Fruit fly (Drosophila melanogaster) whole organism, larva: ENCODE results near the gene Rad1.

Experiments
- noc ChIP-seq: fragments of 200-800 bp; sonication (Bioruptor generic); optimal IDR thresholded peaks from 3 replicates; lab custom pipeline; 2019; ENCODE audit warnings: missing biosample characterization, mild to moderate bottlenecking, missing genetic modification characterization, moderate library complexity

Rad1 gene

DNA sequence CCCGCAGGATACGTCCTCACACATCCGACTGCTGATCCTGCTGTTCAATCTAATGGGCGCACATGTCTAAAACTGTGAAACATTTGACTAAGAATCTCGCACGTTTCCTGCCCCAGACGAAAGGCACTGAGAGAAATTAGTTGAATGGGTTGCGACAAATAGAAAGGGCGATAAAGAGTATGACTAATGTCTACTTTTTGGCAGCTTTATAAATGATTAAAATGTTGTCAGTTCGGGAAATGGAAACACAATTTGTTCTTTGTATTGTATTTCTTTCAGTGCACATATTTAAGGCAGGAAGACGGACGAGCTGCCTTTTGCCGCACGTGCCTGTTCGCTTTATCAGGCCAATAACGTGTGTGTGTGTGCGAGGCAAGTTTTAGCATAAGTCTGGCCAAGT lies 46.8 kb downstream of the Rad1 start:
- TF ChIP-seq noc (tag; lab: Kevin White, UChicago) = no peak
